Worm (Caenorhabditis elegans) whole organism, L1 larva: ENCODE results near the gene rpn-12.

ENCODE experiments used
- C04F5.9 ChIP-seq: sonication (generic microtip); optimal IDR thresholded peaks from 2 replicates; lab custom pipeline; 2016; ENCODE audit warnings: missing genetic modification characterization, missing compliant biosample characterization
- C16A3.4 ChIP-seq: fragments of 150-350 bp; optimal IDR thresholded peaks from 2 replicates; lab custom pipeline; 2014; ENCODE audit warnings: missing biosample characterization, missing genetic modification characterization
- aha-1 ChIP-seq: fragments of 150-350 bp; optimal IDR thresholded peaks from 2 replicates; lab custom pipeline; 2014; ENCODE audit warnings: missing biosample characterization, missing genetic modification characterization
- alr-1 ChIP-seq: fragments of 200-800 bp; sonication (Bioruptor generic); optimal IDR thresholded peaks from 2 replicates; lab custom pipeline; 2018; ENCODE audit warnings: borderline replicate concordance, mild to moderate bottlenecking, missing genetic modification characterization, missing compliant biosample characterization
- ceh-88 ChIP-seq: fragments of 200-800 bp; sonication (Bioruptor generic); IDR thresholded peaks from 2 replicates; pipeline ENCODE4 v1.3.6; 2022; ENCODE audit warnings: missing genetic modification characterization, missing compliant biosample characterization
- ceh-90 ChIP-seq: sonication (generic microtip); optimal IDR thresholded peaks from 2 replicates; lab custom pipeline; 2016; ENCODE audit warnings: missing genetic modification characterization, missing compliant biosample characterization
- dpl-1 ChIP-seq, 3 experiments: fragments of 150-350 bp in 2 of 3; sonication (generic microtip) in 1 of 3; optimal IDR thresholded peaks; 2 replicates each; lab custom pipeline; 2014 to 2017; ENCODE audit warnings: missing biosample characterization in 3 of 3, missing genetic modification characterization in 3 of 3, missing genetic modification reagents in 3 of 3
- dsc-1 ChIP-seq: sonication (generic microtip); optimal IDR thresholded peaks from 2 replicates; lab custom pipeline; 2016; ENCODE audit warnings: mild to moderate bottlenecking, missing genetic modification characterization, missing compliant biosample characterization
- efl-1 ChIP-seq, 4 experiments: fragments of 150-350 bp; optimal IDR thresholded peaks in 3 of 4; peaks in 1 of 4; 1 replicate in 1 of 4; 2 replicates in 3 of 4; lab custom pipeline; 2014; ENCODE audit warnings: missing biosample characterization in 2 of 4, missing genetic modification characterization in 2 of 4, missing genetic modification reagents in 2 of 4
- elt-3 ChIP-seq, 6 experiments: fragments of 150-350 bp in 1 of 6; sonication (generic microtip); optimal IDR thresholded peaks; 2 replicates each; lab custom pipeline; 2017 to 2018; ENCODE audit warnings: missing biosample characterization in 6 of 6, missing genetic modification characterization in 6 of 6, inconsistent platforms in 1 of 6
- fkh-10 ChIP-seq: sonication (generic microtip); optimal IDR thresholded peaks from 2 replicates; lab custom pipeline; 2017; ENCODE audit warnings: missing biosample characterization, missing genetic modification reagents, missing genetic modification characterization
- fos-1 ChIP-seq: fragments of 150-350 bp; optimal IDR thresholded peaks from 2 replicates; lab custom pipeline; 2014; ENCODE audit warnings: missing biosample characterization, missing genetic modification characterization
- grh-1 ChIP-seq: fragments of 200-800 bp; sonication (Bioruptor generic); IDR thresholded peaks from 2 replicates; pipeline ENCODE4 v1.3.6; 2022; ENCODE audit warnings: missing genetic modification reagents, missing genetic modification characterization, missing compliant biosample characterization
- hlh-4 ChIP-seq: sonication (generic microtip); optimal IDR thresholded peaks from 2 replicates; lab custom pipeline; 2016; ENCODE audit warnings: mild to moderate bottlenecking, missing genetic modification characterization, missing compliant biosample characterization
- lin-14 ChIP-seq: fragments of 200-800 bp; sonication (Bioruptor generic); optimal IDR thresholded peaks from 2 replicates; lab custom pipeline; 2018; ENCODE audit warnings: mild to moderate bottlenecking, missing genetic modification characterization, moderate library complexity, missing compliant biosample characterization
- lin-15B ChIP-seq: fragments of 150-350 bp; sonication (generic microtip); optimal IDR thresholded peaks from 3 replicates; lab custom pipeline; 2014; ENCODE audit warnings: missing biosample characterization, missing genetic modification characterization
- lsy-2 ChIP-seq, 2 experiments: fragments of 150-350 bp; optimal IDR thresholded peaks; 2 replicates each; lab custom pipeline; 2014; ENCODE audit warnings: missing biosample characterization in 2 of 2, missing genetic modification characterization in 2 of 2
- mdl-1 ChIP-seq, 2 experiments: fragments of 150-350 bp; optimal IDR thresholded peaks; 2 replicates each; lab custom pipeline; 2014 to 2017; ENCODE audit warnings: missing biosample characterization in 2 of 2, missing genetic modification characterization in 2 of 2, inconsistent platforms in 1 of 2
- mep-1 ChIP-seq: fragments of 150-350 bp; optimal IDR thresholded peaks from 2 replicates; lab custom pipeline; 2014; ENCODE audit warnings: missing biosample characterization, missing genetic modification characterization
- nhr-11 ChIP-seq: fragments of 150-350 bp; optimal IDR thresholded peaks from 2 replicates; lab custom pipeline; 2014; ENCODE audit warnings: missing biosample characterization, missing genetic modification characterization
- nhr-19 ChIP-seq: fragments of 200-800 bp; sonication (Bioruptor generic); conservative IDR thresholded peaks from 2 replicates; pipeline ENCODE4 v1.3.6; 2022; ENCODE audit warnings: missing genetic modification characterization, missing compliant biosample characterization
- nhr-20 ChIP-seq: sonication (generic microtip); optimal IDR thresholded peaks from 2 replicates; lab custom pipeline; 2016; ENCODE audit warnings: mild to moderate bottlenecking, missing genetic modification characterization, missing compliant biosample characterization
- nhr-28 ChIP-seq: fragments of 150-350 bp; optimal IDR thresholded peaks from 2 replicates; lab custom pipeline; 2014; ENCODE audit warnings: missing biosample characterization, missing genetic modification characterization
- nhr-47 ChIP-seq: sonication (generic microtip); optimal IDR thresholded peaks from 2 replicates; lab custom pipeline; 2016; ENCODE audit warnings: mild to moderate bottlenecking, missing genetic modification characterization, moderate library complexity, missing compliant biosample characterization
- nhr-71 ChIP-seq: sonication (generic microtip); optimal IDR thresholded peaks from 2 replicates; lab custom pipeline; 2016; ENCODE audit warnings: mild to moderate bottlenecking, missing genetic modification characterization, moderate library complexity, missing compliant biosample characterization
- nhr-76 ChIP-seq: sonication (generic microtip); optimal IDR thresholded peaks from 2 replicates; lab custom pipeline; 2017; ENCODE audit warnings: missing biosample characterization, missing genetic modification characterization
- nhr-77 ChIP-seq: fragments of 150-350 bp; optimal IDR thresholded peaks from 2 replicates; lab custom pipeline; 2014; ENCODE audit warnings: missing biosample characterization, missing genetic modification characterization
- nhr-84 ChIP-seq: sonication (generic microtip); optimal IDR thresholded peaks from 2 replicates; lab custom pipeline; 2017; ENCODE audit warnings: missing biosample characterization, missing genetic modification characterization
- nhr-85 ChIP-seq: sonication (generic microtip); peaks from one replicate; lab custom pipeline; 2016; ENCODE audit warnings: missing genetic modification characterization, inconsistent platforms, missing compliant biosample characterization
- nhr-90 ChIP-seq: sonication (generic microtip); optimal IDR thresholded peaks from 2 replicates; lab custom pipeline; 2016; ENCODE audit warnings: mild to moderate bottlenecking, missing genetic modification characterization, missing compliant biosample characterization; ENCODE audit not compliant: poor library complexity
- rnt-1 ChIP-seq: sonication (generic microtip); optimal IDR thresholded peaks from 2 replicates; lab custom pipeline; 2016; ENCODE audit warnings: mild to moderate bottlenecking, missing genetic modification characterization, moderate library complexity, missing compliant biosample characterization
- snpc-4 ChIP-seq: fragments of 150-350 bp; optimal IDR thresholded peaks from 2 replicates; lab custom pipeline; 2014; ENCODE audit warnings: missing biosample characterization, missing genetic modification characterization
- snu-23 ChIP-seq: sonication (generic microtip); optimal IDR thresholded peaks from 2 replicates; lab custom pipeline; 2016; ENCODE audit warnings: missing genetic modification characterization, missing compliant biosample characterization
- swsn-7 ChIP-seq: sonication (generic microtip); optimal IDR thresholded peaks from 2 replicates; lab custom pipeline; 2016; ENCODE audit warnings: missing genetic modification characterization, missing compliant biosample characterization
- tlp-1 ChIP-seq: fragments of 150-350 bp; optimal IDR thresholded peaks from 2 replicates; lab custom pipeline; 2014; ENCODE audit warnings: missing biosample characterization, missing genetic modification characterization
- unc-30 ChIP-seq: sonication (generic microtip); optimal IDR thresholded peaks from 2 replicates; lab custom pipeline; 2017; ENCODE audit warnings: missing biosample characterization, missing genetic modification characterization
- zip-4 ChIP-seq: fragments of 200-800 bp; sonication (Bioruptor generic); optimal IDR thresholded peaks from 2 replicates; lab custom pipeline; 2018; ENCODE audit warnings: mild to moderate bottlenecking, missing genetic modification characterization, moderate library complexity, missing compliant biosample characterization
- ztf-4 ChIP-seq: fragments of 150-350 bp; optimal IDR thresholded peaks from 2 replicates; lab custom pipeline; 2014; ENCODE audit warnings: missing biosample characterization, missing genetic modification characterization

rpn-12 gene

ce11 chrII:11642025-11642424 lies 10.9 kb upstream of the rpn-12 start (continued):
- TF ChIP-seq alr-1 (tag; lab: Kevin White, UChicago): no peak
- peak; percentile 82 for TF ChIP-seq nhr-71 (tag; lab: Kevin White, UChicago)
- TF ChIP-seq nhr-90: peak; percentile 79
- TF ChIP-seq zip-4 (GFP tag; lab: Kevin White, UChicago): no peak
- TF ChIP-seq ceh-88: no peak
- TF ChIP-seq snu-23: peak; percentile 59
- peak; percentile 23 for TF ChIP-seq fos-1 (tag; lab: Kevin White, UChicago)
- no peak for TF ChIP-seq unc-30 (tag; lab: Kevin White, UChicago)
- peak; percentile 97 for TF ChIP-seq nhr-85 (tag; lab: Kevin White, UChicago)
- no peak for TF ChIP-seq efl-1 (optimal IDR thresholded peaks at IDR 0.05; lab: Kevin White, UChicago)
- TF ChIP-seq efl-1 (GFP tag; optimal IDR thresholded peaks at IDR 0.05 in 1 of 2; lab: Kevin White, UChicago): peak in 1 of 2 experiments; percentile 92
- TF ChIP-seq ztf-4 (tag; lab: Kevin White, UChicago): no peak
- TF ChIP-seq nhr-77: no peak
- no peak for TF ChIP-seq swsn-7 (tag; lab: Kevin White, UChicago)
- no peak for TF ChIP-seq nhr-11 (tag; lab: Kevin White, UChicago)
- TF ChIP-seq nhr-47 (tag; lab: Kevin White, UChicago): peak; percentile 56

ce11 chrII:11642736-11643135 lies 10.2 kb upstream of the rpn-12 start:
- no peak for TF ChIP-seq efl-1 (optimal IDR thresholded peaks at IDR 0.05; lab: Kevin White, UChicago)
- no peak for TF ChIP-seq efl-1 (GFP tag; optimal IDR thresholded peaks at IDR 0.05 in 1 of 2; lab: Kevin White, UChicago)
- TF ChIP-seq mep-1 (tag; lab: Kevin White, UChicago): no peak

ce11 chrII:11644535-11644934 lies 8.4 kb upstream of the rpn-12 start:
- no peak for TF ChIP-seq grh-1 (GFP tag; lab: Robert Waterston, UW)
- peak; percentile 3 for TF ChIP-seq nhr-20
- TF ChIP-seq C04F5.9 (tag; lab: Kevin White, UChicago): no peak
- TF ChIP-seq nhr-19: 0 out of 2 replicates have a peak, but pooled peaks have one; percentile 3
- TF ChIP-seq nhr-76 (tag; lab: Kevin White, UChicago): no peak
- TF ChIP-seq aha-1 (tag; lab: Kevin White, UChicago): no peak
- TF ChIP-seq nhr-28 (tag; lab: Kevin White, UChicago): no peak
- no peak for TF ChIP-seq snpc-4 (tag; lab: Kevin White, UChicago)
- TF ChIP-seq lsy-2 (tag; optimal IDR thresholded peaks at IDR 0.05; lab: Kevin White, UChicago): peak in 1 of 2 experiments; percentile 69
- TF ChIP-seq mdl-1 (tag; optimal IDR thresholded peaks at IDR 0.05; lab: Kevin White, UChicago): no peak
- TF ChIP-seq nhr-85 (tag; lab: Kevin White, UChicago): peak; percentile 53
- TF ChIP-seq nhr-71 (tag; lab: Kevin White, UChicago): peak; percentile 17
- TF ChIP-seq elt-3 (tag; optimal IDR thresholded peaks at IDR 0.05; lab: Kevin White, UChicago): peak in 1 of 6 experiments; percentile 45

ce11 chrII:11645383-11645782 lies 7.5 kb upstream of the rpn-12 start:
- TF ChIP-seq mep-1 (tag; lab: Kevin White, UChicago) (no peak), lin-15B (tag; lab: Kevin White, UChicago) (no peak), hlh-4 (no peak), rnt-1 (no peak), ceh-90 (tag; lab: Kevin White, UChicago) (no peak), nhr-85 (tag; lab: Kevin White, UChicago) (peak; percentile 75), zip-4 (GFP tag; lab: Kevin White, UChicago) (no peak), dpl-1 (GFP tag; optimal IDR thresholded peaks at IDR 0.05; lab: Kevin White, UChicago) (no peak), fos-1 (tag; lab: Kevin White, UChicago) (no peak), grh-1 (GFP tag; lab: Robert Waterston, UW) (no peak), dsc-1 (tag; lab: Kevin White, UChicago) (no peak), lsy-2 (tag; optimal IDR thresholded peaks at IDR 0.05; lab: Kevin White, UChicago) (peak in 1 of 2 experiments; percentile 4), nhr-47 (tag; lab: Kevin White, UChicago) (no peak), lin-14 (peak; percentile 17), nhr-84 (no peak), tlp-1 (tag; lab: Kevin White, UChicago) (no peak), nhr-90 (no peak), elt-3 (tag; optimal IDR thresholded peaks at IDR 0.05; lab: Kevin White, UChicago) (no peak), ceh-88 (no peak), fkh-10 (GFP tag; lab: Kevin White, UChicago) (no peak), C16A3.4 (tag; lab: Kevin White, UChicago) (no peak)
